Worm (Caenorhabditis elegans): ENCODE results near the gene C28D4.7.

DNA sequence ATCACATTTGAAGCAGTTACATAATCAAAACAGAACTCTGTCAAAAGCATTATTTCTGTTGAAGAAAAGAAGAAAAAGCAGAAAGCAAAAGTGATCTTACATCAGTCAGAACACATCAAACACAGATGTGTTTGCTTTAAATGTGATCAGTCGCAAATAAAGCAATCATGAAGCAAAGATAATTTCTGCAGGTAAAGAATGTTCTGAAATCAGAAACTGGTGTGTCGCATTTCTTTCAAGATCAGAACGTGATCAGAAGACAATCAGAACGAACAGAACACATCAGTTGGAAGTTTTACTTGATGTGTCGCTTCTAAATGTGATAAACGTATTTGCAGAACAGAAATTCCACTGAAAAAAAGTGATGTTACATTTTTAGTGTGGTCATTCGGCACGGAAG, 43.9 kb downstream of the C28D4.7 start:
- TF ChIP-seq mep-1 (tag; optimal IDR thresholded peaks at IDR 0.05) (no peak), unc-62 (GFP tag; optimal IDR thresholded peaks at IDR 0.05) (no peak), ceh-83 (GFP tag; optimal IDR thresholded peaks at IDR 0.05) (no peak), elt-3 (tag; optimal IDR thresholded peaks at IDR 0.05) (no peak), nhr-28 (tag; optimal IDR thresholded peaks at IDR 0.05) (no peak), nhr-237 (tag; optimal IDR thresholded peaks at IDR 0.05) (no peak), ceh-39 (tag; optimal IDR thresholded peaks at IDR 0.05) (no peak), snpc-4 (tag; optimal IDR thresholded peaks at IDR 0.05) (no peak), nhr-76 (tag; optimal IDR thresholded peaks at IDR 0.05) (no peak), ztf-11 (tag; optimal IDR thresholded peaks at IDR 0.05) (no peak), blmp-1 (tag; optimal IDR thresholded peaks at IDR 0.05) (no peak)

Data from whole organism, mixed stage, embryonic.